Fruit fly (Drosophila melanogaster) whole organism, embryonic: ENCODE measurements around the gene Gbs-70E.
A peak's percentile ranks its signal among the peaks of the same experiment; 100 is the strongest.

ENCODE experiments used
- Atf-2 ChIP-seq: fragments of 200-800 bp; sonication (Bioruptor generic); optimal IDR thresholded peaks from 2 replicates; lab custom pipeline; 2016; ENCODE audit warnings: missing biosample characterization, missing genetic modification characterization
- Awh ChIP-seq: fragments of 200-800 bp; sonication (Bioruptor generic); IDR thresholded peaks from 2 replicates; pipeline ENCODE4, ENCODE4 v1.3.6; 2022; ENCODE audit warnings: missing biosample characterization, missing genetic modification characterization
- Bgb ChIP-seq: fragments of 200-800 bp; sonication (Bioruptor generic); IDR thresholded peaks from 2 replicates; pipeline ENCODE4 v1.3.6; 2022; ENCODE audit warnings: missing biosample characterization, missing genetic modification characterization; ENCODE audit not compliant: partially characterized antibody
- Bteb2 ChIP-seq: fragments of 200-800 bp; sonication (Bioruptor generic); optimal IDR thresholded peaks from 2 replicates; lab custom pipeline; 2016; ENCODE audit warnings: missing biosample characterization, missing genetic modification characterization
- CG11085 ChIP-seq: fragments of 200-800 bp; sonication (Bioruptor generic); IDR thresholded peaks from 2 replicates; pipeline ENCODE4 v1.3.6; 2022; ENCODE audit warnings: missing biosample characterization, missing genetic modification characterization
- CG11504 ChIP-seq: fragments of 200-800 bp; sonication (Bioruptor generic); optimal IDR thresholded peaks from 3 replicates; lab custom pipeline; 2019; ENCODE audit warnings: missing biosample characterization, mild to moderate bottlenecking, missing genetic modification characterization, moderate library complexity
- CG12769 ChIP-seq: fragments of 200-800 bp; sonication (Bioruptor generic); optimal IDR thresholded peaks from 2 replicates; lab custom pipeline; 2019; ENCODE audit warnings: missing biosample characterization, mild to moderate bottlenecking, missing genetic modification characterization, moderate library complexity
- CG14710 ChIP-seq: fragments of 200-800 bp; sonication (Bioruptor generic); optimal IDR thresholded peaks from 3 replicates; lab custom pipeline; 2019; ENCODE audit warnings: missing biosample characterization, mild to moderate bottlenecking, missing genetic modification characterization, moderate library complexity
- CG14965 ChIP-seq: fragments of 200-800 bp; sonication (Bioruptor generic); optimal IDR thresholded peaks from 2 replicates; lab custom pipeline; 2016; ENCODE audit warnings: missing biosample characterization, missing genetic modification characterization, borderline replicate concordance
- CG15514 ChIP-seq: fragments of 200-800 bp; sonication (Bioruptor generic); optimal IDR thresholded peaks from 3 replicates; lab custom pipeline; 2017; ENCODE audit warnings: missing biosample characterization, missing genetic modification characterization, mild to moderate bottlenecking, moderate library complexity, missing genetic modification reagents
- CG1603 ChIP-seq: fragments of 200-800 bp; sonication (Bioruptor generic); optimal IDR thresholded peaks from 2 replicates; lab custom pipeline; 2019; ENCODE audit warnings: missing biosample characterization, mild to moderate bottlenecking, missing genetic modification characterization, moderate library complexity
- CG17359 ChIP-seq: fragments of 200-800 bp; sonication (Bioruptor generic); optimal IDR thresholded peaks from 3 replicates; lab custom pipeline; 2018; ENCODE audit warnings: missing biosample characterization, mild to moderate bottlenecking, missing genetic modification characterization, moderate library complexity
- CG17612 ChIP-seq: fragments of 200-800 bp; sonication (Bioruptor generic); IDR thresholded peaks from 2 replicates; pipeline ENCODE4 v1.3.6; 2022; ENCODE audit warnings: missing biosample characterization, missing genetic modification characterization
- CG17829 ChIP-seq: fragments of 200-800 bp; optimal IDR thresholded peaks from 2 replicates; lab custom pipeline; 2019; ENCODE audit warnings: missing biosample characterization, mild to moderate bottlenecking, missing genetic modification characterization, moderate library complexity
- CG2712 ChIP-seq: fragments of 200-800 bp; optimal IDR thresholded peaks from 3 replicates; lab custom pipeline; 2019; ENCODE audit warnings: missing biosample characterization, mild to moderate bottlenecking, missing genetic modification characterization, moderate library complexity
- CG4424 ChIP-seq: fragments of 200-800 bp; sonication (Bioruptor generic); optimal IDR thresholded peaks from 3 replicates; lab custom pipeline; 2016; ENCODE audit warnings: missing biosample characterization, missing genetic modification characterization
- CG7928 ChIP-seq: fragments of 200-800 bp; sonication (Bioruptor generic); optimal IDR thresholded peaks from 2 replicates; lab custom pipeline; 2017; ENCODE audit warnings: missing biosample characterization, mild to moderate bottlenecking, missing genetic modification characterization
- CG8290 ChIP-seq, 3 experiments: fragments of 200-800 bp; sonication (Bioruptor generic); optimal IDR thresholded peaks; 2 replicates each; lab custom pipeline; 2016 to 2019; ENCODE audit warnings: missing biosample characterization in 3 of 3, missing genetic modification characterization in 3 of 3, mild to moderate bottlenecking in 2 of 3, moderate library complexity in 1 of 3
- CTCF ChIP-seq: fragments of 200-800 bp; sonication (Bioruptor generic); optimal IDR thresholded peaks from 2 replicates; lab custom pipeline; 2017; ENCODE audit warnings: missing biosample characterization, mild to moderate bottlenecking, missing genetic modification characterization, moderate library complexity
- D ChIP-seq, 2 experiments: fragments of 200-800 bp in 1 of 2; fragments of >200 bp in 1 of 2; sonication (Bioruptor generic) in 1 of 2; optimal IDR thresholded peaks; 2 replicates in 1 of 2; 3 replicates in 1 of 2; lab custom pipeline; 2017; ENCODE audit warnings: mild to moderate bottlenecking in 1 of 2, missing biosample characterization in 1 of 2, missing genetic modification characterization in 1 of 2, missing genetic modification reagents in 1 of 2
- HLH4C ChIP-seq: fragments of 200-800 bp; sonication (Bioruptor generic); IDR thresholded peaks from 3 replicates; pipeline ENCODE4 v1.3.6; 2022; ENCODE audit warnings: missing biosample characterization, missing genetic modification characterization; ENCODE audit not compliant: partially characterized antibody
- Lhr ChIP-seq: fragments of 200-800 bp; sonication (Bioruptor generic); optimal IDR thresholded peaks from 3 replicates; lab custom pipeline; 2017; ENCODE audit warnings: mild to moderate bottlenecking, missing biosample characterization, missing genetic modification reagents, missing genetic modification characterization
- Max ChIP-seq: fragments of 200-800 bp; sonication (Bioruptor generic); optimal IDR thresholded peaks from 2 replicates; lab custom pipeline; 2016; ENCODE audit warnings: missing biosample characterization, mild to moderate bottlenecking, missing genetic modification characterization
- Med ChIP-seq: fragments of 200-800 bp; sonication (Bioruptor generic); peaks from one replicate; lab custom pipeline; 2016; ENCODE audit warnings: missing biosample characterization, missing genetic modification characterization, mild to moderate bottlenecking, inconsistent platforms, moderate library complexity
- Opbp ChIP-seq: fragments of 200-800 bp; sonication (Bioruptor generic); IDR thresholded peaks from 3 replicates; pipeline ENCODE4 v1.3.6; 2022; ENCODE audit warnings: missing biosample characterization, missing genetic modification characterization; ENCODE audit not compliant: partially characterized antibody
- Rfx ChIP-seq: fragments of 200-800 bp; sonication (Bioruptor generic); IDR thresholded peaks from 2 replicates; pipeline ENCODE4 v1.3.6; 2022; ENCODE audit warnings: missing biosample characterization, missing genetic modification characterization
- Sry-β ChIP-seq: fragments of 200-800 bp; sonication (Bioruptor generic); optimal IDR thresholded peaks from 2 replicates; lab custom pipeline; 2018; ENCODE audit warnings: missing biosample characterization, mild to moderate bottlenecking, missing genetic modification characterization, moderate library complexity
- Sry-δ ChIP-seq: fragments of 200-800 bp; sonication (Bioruptor generic); optimal IDR thresholded peaks from 2 replicates; lab custom pipeline; 2016; ENCODE audit warnings: missing biosample characterization, missing genetic modification characterization
- ato ChIP-seq: fragments of 200-800 bp; sonication (Bioruptor generic); IDR thresholded peaks from 2 replicates; pipeline ENCODE4 v1.3.6; 2022; ENCODE audit warnings: missing biosample characterization, missing genetic modification characterization; ENCODE audit not compliant: partially characterized antibody
- cas ChIP-seq: fragments of 200-800 bp; sonication (Bioruptor generic); IDR thresholded peaks from 2 replicates; pipeline ENCODE4 v1.3.6; 2022; ENCODE audit warnings: missing biosample characterization, missing genetic modification characterization
- chif ChIP-seq, 2 experiments: fragments of 200-800 bp; sonication (Bioruptor generic); optimal IDR thresholded peaks; 3 replicates each; lab custom pipeline; 2016; ENCODE audit warnings: missing biosample characterization in 2 of 2, missing genetic modification characterization in 2 of 2
- ftz-f1 ChIP-seq: fragments of 200-800 bp; sonication (Bioruptor generic); optimal IDR thresholded peaks from 2 replicates; lab custom pipeline; 2016; ENCODE audit warnings: missing biosample characterization, missing genetic modification characterization
- gsb-n ChIP-seq: fragments of 200-800 bp; sonication (Bioruptor generic); optimal IDR thresholded peaks from 3 replicates; lab custom pipeline; 2018; ENCODE audit warnings: missing biosample characterization, mild to moderate bottlenecking, missing genetic modification characterization
- kah ChIP-seq: fragments of 200-800 bp; sonication (Bioruptor generic); optimal IDR thresholded peaks from 2 replicates; lab custom pipeline; 2018; ENCODE audit warnings: missing biosample characterization, mild to moderate bottlenecking, missing genetic modification characterization
- maf-S ChIP-seq: fragments of 200-800 bp; sonication (Bioruptor generic); optimal IDR thresholded peaks from 2 replicates; lab custom pipeline; 2016; ENCODE audit warnings: missing biosample characterization, missing genetic modification characterization
- nau ChIP-seq: fragments of 200-800 bp; sonication (Bioruptor generic); optimal IDR thresholded peaks from 3 replicates; lab custom pipeline; 2017; ENCODE audit warnings: missing biosample characterization, mild to moderate bottlenecking, missing genetic modification characterization, missing genetic modification reagents
- psq ChIP-seq: fragments of 200-800 bp; sonication (Bioruptor generic); optimal IDR thresholded peaks from 2 replicates; lab custom pipeline; 2017; ENCODE audit warnings: missing biosample characterization, missing genetic modification characterization
- pzg ChIP-seq: fragments of 200-800 bp; sonication (Bioruptor generic); optimal IDR thresholded peaks from 3 replicates; lab custom pipeline; 2018; ENCODE audit warnings: missing biosample characterization, mild to moderate bottlenecking, missing genetic modification characterization, moderate library complexity
- run ChIP-seq: fragments of 200-800 bp; sonication (Bioruptor generic); optimal IDR thresholded peaks from 3 replicates; lab custom pipeline; 2018; ENCODE audit warnings: missing biosample characterization, mild to moderate bottlenecking, missing genetic modification characterization
- scrt ChIP-seq: fragments of 200-800 bp; sonication (Bioruptor generic); optimal IDR thresholded peaks from 2 replicates; lab custom pipeline; 2018; ENCODE audit warnings: missing biosample characterization, mild to moderate bottlenecking, missing genetic modification characterization, moderate library complexity
- sens ChIP-seq: fragments of 200-800 bp; sonication (Bioruptor generic); peaks from one replicate; lab custom pipeline; 2016; ENCODE audit warnings: missing biosample characterization, missing genetic modification characterization
- sqz ChIP-seq: fragments of 200-800 bp; sonication (Bioruptor generic); optimal IDR thresholded peaks from 3 replicates; lab custom pipeline; 2018; ENCODE audit warnings: missing biosample characterization, mild to moderate bottlenecking, missing genetic modification characterization
- sr ChIP-seq: fragments of 200-800 bp; sonication (Bioruptor generic); IDR thresholded peaks from 3 replicates; pipeline ENCODE4 v1.3.6; 2022; ENCODE audit warnings: missing biosample characterization, missing genetic modification characterization
- wdn ChIP-seq: fragments of 200-800 bp; sonication (Bioruptor generic); IDR thresholded peaks from 2 replicates; pipeline ENCODE4 v1.3.6; 2022; ENCODE audit warnings: missing biosample characterization, missing genetic modification characterization
- z ChIP-seq: fragments of 200-800 bp; sonication (Bioruptor generic); IDR thresholded peaks from 3 replicates; pipeline ENCODE4 v1.3.6; 2022; ENCODE audit warnings: missing biosample characterization, missing genetic modification characterization
- zen ChIP-seq: fragments of 200-800 bp; sonication (Bioruptor generic); optimal IDR thresholded peaks from 3 replicates; lab custom pipeline; 2018; ENCODE audit warnings: missing biosample characterization, mild to moderate bottlenecking, missing genetic modification characterization, moderate library complexity

The Gbs-70E gene

dm6 chr3L:14562672-14563071, 11.9 kb upstream of the Gbs-70E start (continued):
- peak; percentile 35 for TF ChIP-seq CG1603
- TF ChIP-seq Sry-β (GFP tag; lab: Kevin White, UChicago) = no peak
- peak; percentile 24 for TF ChIP-seq CG11504 (tag; lab: Kevin White, UChicago)
- TF ChIP-seq CG17612 (GFP tag; lab: Robert Waterston, UW) = no peak
- peak; percentile 33 for TF ChIP-seq gsb-n (tag; lab: Kevin White, UChicago)
- no peak for TF ChIP-seq HLH4C (GFP tag; lab: Robert Waterston, UW)
- TF ChIP-seq sens (GFP tag; lab: Kevin White, UChicago) = peak; percentile 51
- TF ChIP-seq sqz (GFP tag; lab: Kevin White, UChicago) = peak; percentile 68
- no peak for TF ChIP-seq CG4424 (GFP tag; lab: Kevin White, UChicago)
- TF ChIP-seq Rfx (GFP tag; lab: Robert Waterston, UW) = peak; percentile 51; the same call in 1 of the 2 replicates
- no peak for TF ChIP-seq psq (GFP tag; lab: Kevin White, UChicago)
- TF ChIP-seq CTCF (GFP tag; lab: Kevin White, UChicago) = peak; percentile 96
- peak; percentile 84 for TF ChIP-seq kah (GFP tag; lab: Kevin White, UChicago)
- TF ChIP-seq cas (GFP tag; lab: Robert Waterston, UW) = no peak
- peak in 1 of 2 experiments; percentile 6 for TF ChIP-seq chif (GFP tag; optimal IDR thresholded peaks at IDR 0.05; lab: Kevin White, UChicago)
- peak; percentile 15 for TF ChIP-seq Lhr (GFP tag; lab: Kevin White, UChicago)
- TF ChIP-seq Bgb (GFP tag; lab: Robert Waterston, UW) = peak; percentile 16; the same call in 1 of the 2 replicates
- TF ChIP-seq CG15514 = peak; percentile 97
- TF ChIP-seq D (optimal IDR thresholded peaks at IDR 0.05; lab: Kevin White, UChicago) = no peak
- no peak for TF ChIP-seq D (GFP tag; optimal IDR thresholded peaks at IDR 0.05; lab: Kevin White, UChicago)
- peak; percentile 8 for TF ChIP-seq pzg (GFP tag; lab: Kevin White, UChicago)
- no peak for TF ChIP-seq Awh (GFP tag; lab: Robert Waterston, UW)
- no peak for TF ChIP-seq nau (GFP tag; lab: Kevin White, UChicago)
- peak; percentile 22 for TF ChIP-seq CG8290 (GFP tag; optimal IDR thresholded peaks at IDR 0.05; lab: Kevin White, UChicago)
- TF ChIP-seq CG8290 (tag; optimal IDR thresholded peaks at IDR 0.05; lab: Kevin White, UChicago) = peak in 1 of 2 experiments; percentile 53
- TF ChIP-seq Med (GFP tag; lab: Kevin White, UChicago) = peak; percentile 69
- TF ChIP-seq Bteb2 (GFP tag; lab: Kevin White, UChicago) = no peak
- TF ChIP-seq wdn (GFP tag; lab: Robert Waterston, UW) = no peak
- peak; percentile 46 for TF ChIP-seq CG17359
- no peak for TF ChIP-seq z (GFP tag; lab: Robert Waterston, UW)
- TF ChIP-seq Max = no peak
- 0 out of 3 replicates have a peak, but pooled peaks have one; percentile 19 for TF ChIP-seq Opbp (GFP tag; lab: Robert Waterston, UW)
- TF ChIP-seq ftz-f1 (GFP tag; lab: Kevin White, UChicago) = peak; percentile 8
- peak; percentile 15 for TF ChIP-seq CG2712 (tag; lab: Kevin White, UChicago)
- peak; percentile 30 for TF ChIP-seq CG17829 (tag; lab: Kevin White, UChicago)

DNA sequence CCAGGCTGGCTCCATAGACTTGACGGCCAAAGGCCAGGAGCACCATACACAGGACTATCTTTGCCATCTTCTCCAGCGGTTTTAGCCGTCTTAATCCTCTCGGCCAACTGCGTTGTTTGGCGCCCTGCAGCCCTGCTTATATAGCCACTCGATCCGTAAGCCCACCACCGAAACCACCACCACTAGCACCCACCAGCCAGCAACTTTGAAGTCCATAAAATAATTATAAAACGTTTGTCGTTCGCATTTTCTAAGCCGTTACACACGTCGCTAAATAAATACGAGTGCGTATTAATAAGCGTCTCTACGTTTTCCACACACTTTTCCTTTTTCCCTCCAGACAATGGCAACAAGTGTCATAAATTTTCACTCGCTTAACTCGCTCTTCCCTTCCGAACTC, 9.9 kb upstream of the Gbs-70E start, which contains the start of gene Lk:
Lk (minus strand) TSS at position 101 of the 400 bp plus-strand sequence.
- TF ChIP-seq Atf-2 (GFP tag; lab: Kevin White, UChicago) = no peak
- no peak for TF ChIP-seq ato (GFP tag; lab: Robert Waterston, UW)
- TF ChIP-seq CG11085 (GFP tag; lab: Robert Waterston, UW) = no peak
- TF ChIP-seq scrt (GFP tag; lab: Kevin White, UChicago) = peak; percentile 41
- TF ChIP-seq maf-S (GFP tag; lab: Kevin White, UChicago) = no peak
- no peak for TF ChIP-seq CG8290 (GFP tag; optimal IDR thresholded peaks at IDR 0.05; lab: Kevin White, UChicago)
- TF ChIP-seq CG8290 (tag; optimal IDR thresholded peaks at IDR 0.05; lab: Kevin White, UChicago) = no peak
- no peak for TF ChIP-seq CG14965
- no peak for TF ChIP-seq CG12769 (tag; lab: Kevin White, UChicago)
- no peak for TF ChIP-seq Sry-δ (GFP tag; lab: Kevin White, UChicago)
- no peak for TF ChIP-seq sr (GFP tag; lab: Robert Waterston, UW)
- no peak for TF ChIP-seq zen (tag; lab: Kevin White, UChicago)
- no peak for TF ChIP-seq CG7928 (GFP tag; lab: Kevin White, UChicago)
- peak; percentile 3 for TF ChIP-seq Med (GFP tag; lab: Kevin White, UChicago)
- TF ChIP-seq run (tag; lab: Kevin White, UChicago) = no peak
- no peak for TF ChIP-seq CG14710 (tag; lab: Kevin White, UChicago)
